Fruit fly (Drosophila melanogaster): ENCODE results near the gene GCS1.

GCS1 gene

DNA sequence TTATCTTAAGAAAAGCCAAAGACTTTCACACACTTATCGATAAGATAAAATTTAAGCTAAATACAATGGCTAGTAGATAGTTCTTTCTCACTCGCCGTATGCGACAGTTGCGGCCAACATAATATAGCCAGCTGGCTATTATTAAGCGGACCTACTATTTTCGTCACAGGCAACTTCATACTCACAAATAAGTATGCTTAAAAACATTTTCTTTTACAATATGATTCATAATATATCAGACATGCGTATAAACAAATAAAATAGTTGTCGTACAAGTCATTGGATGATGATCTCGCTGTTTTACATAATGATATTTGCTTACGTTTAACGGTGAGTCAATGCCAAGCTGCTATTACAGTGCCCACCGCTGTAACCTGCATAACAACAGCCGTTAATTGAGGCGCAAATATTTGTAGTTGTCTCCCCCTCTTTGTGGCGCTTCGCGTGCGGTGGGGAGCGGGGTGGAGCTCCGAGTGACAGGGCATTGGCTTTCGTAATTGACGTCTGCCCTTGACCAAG, 21.5 kb downstream of the GCS1 start (continued):
- TF ChIP-seq Ravus (GFP tag; IDR thresholded peaks at IDR 0.05) (no peak), CG10209 (GFP tag; optimal IDR thresholded peaks at IDR 0.05) (peak; percentile 68), Sry-β (GFP tag; optimal IDR thresholded peaks at IDR 0.05) (no peak), oc (tag; optimal IDR thresholded peaks at IDR 0.05) (peak; percentile 68), CG31365 (tag; optimal IDR thresholded peaks at IDR 0.05) (peak; percentile 54), sob (GFP tag; IDR thresholded peaks at IDR 0.05) (peak; percentile 68), CG8290 (GFP tag; optimal IDR thresholded peaks at IDR 0.05) (no peak), CG8290 (tag; optimal IDR thresholded peaks at IDR 0.05) (no peak), Myb (GFP tag; optimal IDR thresholded peaks at IDR 0.05) (peak; percentile 32), Oli (tag; optimal IDR thresholded peaks at IDR 0.05) (peak; percentile 81), Rx (GFP tag; IDR thresholded peaks at IDR 0.05) (peak; percentile 47), CG15269 (tag; optimal IDR thresholded peaks at IDR 0.05) (peak; percentile 80), sr (GFP tag; IDR thresholded peaks at IDR 0.05) (no peak), Abd-B (GFP tag; optimal IDR thresholded peaks at IDR 0.05) (peak; percentile 59), gcm2 (GFP tag; optimal IDR thresholded peaks at IDR 0.05) (peak; percentile 60), CG16863 (GFP tag; optimal IDR thresholded peaks at IDR 0.05) (peak; percentile 54), ash1 (GFP tag; optimal IDR thresholded peaks at IDR 0.05) (no peak), ato (GFP tag; IDR thresholded peaks at IDR 0.05; ENCODE audit: partially characterized antibody) (no peak), Tbp (GFP tag; optimal IDR thresholded peaks at IDR 0.05) (no peak), Hsf (GFP tag; optimal IDR thresholded peaks at IDR 0.05) (peak; percentile 63), row (GFP tag; IDR thresholded peaks at IDR 0.05) (peak; percentile 78), ken (GFP tag; IDR thresholded peaks at IDR 0.05) (no peak; the same call in 2 of the 3 replicates), Dbx (GFP tag; IDR thresholded peaks at IDR 0.05) (peak; percentile 56; the same call in 1 of the 3 replicates), CG12659 (GFP tag; optimal IDR thresholded peaks at IDR 0.05) (peak; percentile 78), fd102C (GFP tag; optimal IDR thresholded peaks at IDR 0.05) (no peak), CG7928 (GFP tag; optimal IDR thresholded peaks at IDR 0.05) (peak; percentile 35), sqz (GFP tag; optimal IDR thresholded peaks at IDR 0.05) (peak; percentile 56), CG6813 (GFP tag; optimal IDR thresholded peaks at IDR 0.05) (peak; percentile 59), CG8944 (GFP tag; optimal IDR thresholded peaks at IDR 0.05) (peak; percentile 36), nerfin-1 (tag; optimal IDR thresholded peaks at IDR 0.05) (peak; percentile 52), CG1647 (GFP tag; optimal IDR thresholded peaks at IDR 0.05) (peak; percentile 50), CG9932 (GFP tag; IDR thresholded peaks at IDR 0.05) (peak; percentile 56), tup (GFP tag; optimal IDR thresholded peaks at IDR 0.05) (no peak), CG1024 (GFP tag; IDR thresholded peaks at IDR 0.05) (no peak), H2.0 (GFP tag; IDR thresholded peaks at IDR 0.05) (peak; percentile 22), kni (GFP tag; optimal IDR thresholded peaks at IDR 0.05) (peak; percentile 64), CG7839 (tag; optimal IDR thresholded peaks at IDR 0.05) (peak; percentile 82), pb (GFP tag; optimal IDR thresholded peaks at IDR 0.05) (peak; percentile 47), croc (GFP tag; conservative IDR thresholded peaks at IDR 0.05) (no peak; the same call in 2 of the 3 replicates), CG30403 (GFP tag; optimal IDR thresholded peaks at IDR 0.05) (peak; percentile 73), zen (tag; optimal IDR thresholded peaks at IDR 0.05) (peak; percentile 15), CG8388 (GFP tag; optimal IDR thresholded peaks at IDR 0.05) (peak; percentile 70), en (GFP tag; optimal IDR thresholded peaks at IDR 0.05) (peak; percentile 60), CG6272 (GFP tag; IDR thresholded peaks at IDR 0.05) (no peak), ewg (GFP tag; optimal IDR thresholded peaks at IDR 0.05) (peak; percentile 62), chif (GFP tag; optimal IDR thresholded peaks at IDR 0.05) (peak; percentile 23 to 64), CG1603 (tag; optimal IDR thresholded peaks at IDR 0.05) (no peak), fd3F (GFP tag; optimal IDR thresholded peaks at IDR 0.05) (peak; percentile 40), Asciz (GFP tag; optimal IDR thresholded peaks at IDR 0.05) (peak; percentile 71), Dip2 (GFP tag; IDR thresholded peaks at IDR 0.05) (no peak), ci (GFP tag; IDR thresholded peaks at IDR 0.05) (peak; percentile 69; the same call in 2 of the 3 replicates)
